Worm (Caenorhabditis elegans) whole organism, L4 larva: Measurements from ENCODE around the gene F40F11.3.

Experiments
- F49E8.2 ChIP-seq: sonication (generic microtip); optimal IDR thresholded peaks from 2 replicates; lab custom pipeline; 2016; ENCODE audit warnings: missing compliant biosample characterization, mild to moderate bottlenecking, missing genetic modification characterization, borderline replicate concordance
- Y105C5A.15 ChIP-seq: fragments of 200-800 bp; sonication (Bioruptor generic); IDR thresholded peaks from 2 replicates; pipeline ENCODE4 v1.3.6; 2022; ENCODE audit warnings: missing genetic modification characterization, missing compliant biosample characterization
- Y48G9A.11 ChIP-seq: fragments of 200-800 bp; sonication (Bioruptor generic); IDR thresholded peaks from 2 replicates; pipeline ENCODE4 v1.3.6; 2022; ENCODE audit warnings: missing genetic modification reagents, missing genetic modification characterization, missing compliant biosample characterization
- Y5F2A.4 ChIP-seq: fragments of 200-800 bp; sonication (Bioruptor generic); optimal IDR thresholded peaks from 2 replicates; lab custom pipeline; 2018; ENCODE audit warnings: mild to moderate bottlenecking, missing genetic modification characterization, missing compliant biosample characterization
- ZK546.5 ChIP-seq, 2 experiments: sonication (generic microtip); optimal IDR thresholded peaks; 2 replicates each; lab custom pipeline; 2017; ENCODE audit warnings: missing biosample characterization in 2 of 2, missing genetic modification characterization in 2 of 2
- aha-1 ChIP-seq: fragments of 150-350 bp; peaks from one replicate; lab custom pipeline; 2014; ENCODE audit warnings: missing biosample characterization, missing genetic modification characterization
- aly-2 ChIP-seq: sonication (generic microtip); optimal IDR thresholded peaks from 2 replicates; lab custom pipeline; 2018; ENCODE audit warnings: missing biosample characterization, missing genetic modification characterization
- ama-1 ChIP-seq: fragments of 150-350 bp; optimal IDR thresholded peaks from 2 replicates; lab custom pipeline; 2014; ENCODE audit warnings: inconsistent platforms, mixed read lengths
- ceh-20 ChIP-seq: fragments of 200-800 bp; sonication (Bioruptor generic); IDR thresholded peaks from 2 replicates; pipeline ENCODE4 v1.3.6; 2022; ENCODE audit warnings: missing genetic modification reagents, missing genetic modification characterization, missing compliant biosample characterization
- ces-1 ChIP-seq: fragments of 150-350 bp; sonication (generic microtip); optimal IDR thresholded peaks from 4 replicates; lab custom pipeline; 2014; ENCODE audit warnings: missing biosample characterization, missing genetic modification reagents, missing genetic modification characterization
- daf-12 ChIP-seq: fragments of 150-350 bp; optimal IDR thresholded peaks from 2 replicates; lab custom pipeline; 2014; ENCODE audit warnings: missing biosample characterization, missing genetic modification reagents, missing genetic modification characterization
- dmd-6 ChIP-seq: fragments of 200-800 bp; sonication (Bioruptor generic); IDR thresholded peaks from 2 replicates; pipeline ENCODE4 v1.3.6; 2022; ENCODE audit warnings: missing genetic modification reagents, missing genetic modification characterization, missing compliant biosample characterization
- dmd-9 ChIP-seq: fragments of 200-800 bp; sonication (Bioruptor generic); IDR thresholded peaks from 2 replicates; pipeline ENCODE4 v1.3.6; 2022; ENCODE audit warnings: missing genetic modification reagents, missing genetic modification characterization, missing compliant biosample characterization
- dpl-1 ChIP-seq: fragments of 150-350 bp; optimal IDR thresholded peaks from 2 replicates; lab custom pipeline; 2014; ENCODE audit warnings: missing biosample characterization, missing genetic modification reagents, missing genetic modification characterization
- egl-27 ChIP-seq: sonication (generic microtip); optimal IDR thresholded peaks from 3 replicates; lab custom pipeline; 2017; ENCODE audit warnings: missing biosample characterization, missing genetic modification reagents, missing genetic modification characterization
- egl-43 ChIP-seq: fragments of 200-800 bp; sonication (Bioruptor generic); IDR thresholded peaks from 2 replicates; pipeline ENCODE4 v1.3.6; 2022; ENCODE audit warnings: missing genetic modification reagents, missing genetic modification characterization, missing compliant biosample characterization
- fos-1 ChIP-seq: fragments of 150-350 bp; optimal IDR thresholded peaks from 2 replicates; lab custom pipeline; 2014; ENCODE audit warnings: missing biosample characterization, missing genetic modification characterization
- hlh-30 ChIP-seq: sonication (generic microtip); optimal IDR thresholded peaks from 2 replicates; lab custom pipeline; 2017; ENCODE audit warnings: antibody characterized with exemption, mild to moderate bottlenecking, missing genetic modification characterization, missing compliant biosample characterization; ENCODE audit not compliant: insufficient read depth
- hmg-1.1 ChIP-seq: fragments of 200-800 bp; sonication (Bioruptor generic); IDR thresholded peaks from 2 replicates; pipeline ENCODE4 v1.3.6; 2022; ENCODE audit warnings: missing genetic modification reagents, missing genetic modification characterization, missing compliant biosample characterization
- lin-13 ChIP-seq: fragments of 150-350 bp; optimal IDR thresholded peaks from 2 replicates; lab custom pipeline; 2014; ENCODE audit warnings: missing biosample characterization, missing genetic modification reagents, missing genetic modification characterization
- lin-29 ChIP-seq: fragments of 200-800 bp; sonication (Bioruptor generic); IDR thresholded peaks from 2 replicates; pipeline ENCODE4 v1.3.6; 2022; ENCODE audit warnings: missing genetic modification reagents, missing genetic modification characterization, missing compliant biosample characterization
- lin-38 ChIP-seq: fragments of 200-800 bp; sonication (Bioruptor generic); IDR thresholded peaks from 2 replicates; pipeline ENCODE4 v1.3.6; 2022; ENCODE audit warnings: missing genetic modification reagents, missing genetic modification characterization, missing compliant biosample characterization
- lin-39 ChIP-seq: fragments of 150-350 bp; optimal IDR thresholded peaks from 2 replicates; lab custom pipeline; 2014; ENCODE audit warnings: missing biosample characterization, missing genetic modification reagents, missing genetic modification characterization
- lir-3 ChIP-seq: sonication (generic microtip); optimal IDR thresholded peaks from 2 replicates; lab custom pipeline; 2016; ENCODE audit warnings: mild to moderate bottlenecking, missing genetic modification characterization, missing compliant biosample characterization
- lsy-2 ChIP-seq, 2 experiments: fragments of 150-350 bp in 1 of 2; sonication (generic microtip) in 1 of 2; optimal IDR thresholded peaks; 2 replicates each; lab custom pipeline; 2014 to 2017; ENCODE audit warnings: missing biosample characterization in 2 of 2, missing genetic modification characterization in 2 of 2
- mes-2 ChIP-seq: sonication (generic microtip); optimal IDR thresholded peaks from 2 replicates; lab custom pipeline; 2016; ENCODE audit warnings: missing genotype, mild to moderate bottlenecking, missing genetic modification characterization, missing compliant biosample characterization; ENCODE audit not compliant: poor library complexity, severe bottlenecking
- mxl-2 ChIP-seq: fragments of 200-800 bp; sonication (Bioruptor generic); conservative IDR thresholded peaks from 2 replicates; pipeline ENCODE4 v1.3.6; 2022; ENCODE audit warnings: missing genetic modification reagents, missing genetic modification characterization, missing compliant biosample characterization
- mxl-3 ChIP-seq: fragments of 200-800 bp; sonication (Bioruptor generic); optimal IDR thresholded peaks from 2 replicates; lab custom pipeline; 2018; ENCODE audit warnings: mild to moderate bottlenecking, missing genetic modification characterization, missing compliant biosample characterization
- nhr-102 ChIP-seq: sonication (generic microtip); optimal IDR thresholded peaks from 2 replicates; lab custom pipeline; 2016; ENCODE audit warnings: mild to moderate bottlenecking, missing genetic modification characterization, moderate library complexity, missing compliant biosample characterization
- nhr-25 ChIP-seq: sonication (generic microtip); optimal IDR thresholded peaks from 2 replicates; lab custom pipeline; 2017; ENCODE audit warnings: missing genetic modification characterization, mild to moderate bottlenecking, missing compliant biosample characterization, antibody characterized with exemption, moderate library complexity, borderline replicate concordance; ENCODE audit not compliant: insufficient read depth
- nhr-41 ChIP-seq: fragments of 200-800 bp; sonication (Bioruptor generic); IDR thresholded peaks from 2 replicates; pipeline ENCODE4 v1.3.6; 2022; ENCODE audit warnings: missing genetic modification reagents, missing genetic modification characterization, missing compliant biosample characterization
- nhr-48 ChIP-seq: sonication (generic microtip); optimal IDR thresholded peaks from 2 replicates; lab custom pipeline; 2016; ENCODE audit warnings: mild to moderate bottlenecking, missing genetic modification characterization, missing compliant biosample characterization
- nhr-6 ChIP-seq: fragments of 150-350 bp; optimal IDR thresholded peaks from 2 replicates; lab custom pipeline; 2014; ENCODE audit warnings: missing biosample characterization, missing genetic modification characterization
- nhr-77 ChIP-seq: fragments of 150-350 bp; optimal IDR thresholded peaks from 2 replicates; lab custom pipeline; 2014; ENCODE audit warnings: missing biosample characterization, missing genetic modification characterization
- pqm-1 ChIP-seq: sonication (generic microtip); optimal IDR thresholded peaks from 2 replicates; lab custom pipeline; 2017; ENCODE audit warnings: missing biosample characterization, missing genetic modification characterization
- rbr-2 ChIP-seq: sonication (generic microtip); optimal IDR thresholded peaks from 2 replicates; lab custom pipeline; 2016; ENCODE audit warnings: missing genotype, missing genetic modification characterization, missing compliant biosample characterization
- sdz-12 ChIP-seq: fragments of 200-800 bp; sonication (Bioruptor generic); optimal IDR thresholded peaks from 2 replicates; lab custom pipeline; 2018; ENCODE audit warnings: mild to moderate bottlenecking, missing genetic modification characterization, missing compliant biosample characterization
- spr-1 ChIP-seq: sonication (generic microtip); optimal IDR thresholded peaks from 2 replicates; lab custom pipeline; 2016; ENCODE audit warnings: mild to moderate bottlenecking, missing genetic modification characterization, missing compliant biosample characterization
- tag-97 ChIP-seq: fragments of 200-800 bp; sonication (Bioruptor generic); IDR thresholded peaks from 2 replicates; pipeline ENCODE4 v1.3.6; 2022; ENCODE audit warnings: missing genetic modification characterization, missing compliant biosample characterization
- unc-62 ChIP-seq, 3 experiments: fragments of 150-350 bp in 1 of 3; sonication (generic microtip); optimal IDR thresholded peaks in 2 of 3; peaks in 1 of 3; 1 replicate in 1 of 3; 2 replicates in 2 of 3; lab custom pipeline; 2014 to 2017; ENCODE audit warnings: missing biosample characterization in 3 of 3, missing genetic modification characterization in 3 of 3, missing genetic modification reagents in 3 of 3, missing genotype in 1 of 3
- vab-7 ChIP-seq: fragments of 200-800 bp; sonication (Bioruptor generic); IDR thresholded peaks from 2 replicates; pipeline ENCODE4 v1.3.6; 2022; ENCODE audit warnings: missing genetic modification reagents, missing genetic modification characterization, missing compliant biosample characterization
- zag-1 ChIP-seq: fragments of 150-350 bp; optimal IDR thresholded peaks from 2 replicates; lab custom pipeline; 2014; ENCODE audit warnings: missing biosample characterization, missing genetic modification characterization
- zfp-3 ChIP-seq: fragments of 200-800 bp; sonication (Bioruptor generic); conservative IDR thresholded peaks from 2 replicates; pipeline ENCODE4 v1.3.6; 2022; ENCODE audit warnings: missing genetic modification reagents, missing genetic modification characterization, missing compliant biosample characterization
- ztf-7 ChIP-seq: fragments of 150-350 bp; optimal IDR thresholded peaks from 2 replicates; lab custom pipeline; 2014; ENCODE audit warnings: missing biosample characterization, missing genetic modification characterization

F40F11.3 gene

DNA sequence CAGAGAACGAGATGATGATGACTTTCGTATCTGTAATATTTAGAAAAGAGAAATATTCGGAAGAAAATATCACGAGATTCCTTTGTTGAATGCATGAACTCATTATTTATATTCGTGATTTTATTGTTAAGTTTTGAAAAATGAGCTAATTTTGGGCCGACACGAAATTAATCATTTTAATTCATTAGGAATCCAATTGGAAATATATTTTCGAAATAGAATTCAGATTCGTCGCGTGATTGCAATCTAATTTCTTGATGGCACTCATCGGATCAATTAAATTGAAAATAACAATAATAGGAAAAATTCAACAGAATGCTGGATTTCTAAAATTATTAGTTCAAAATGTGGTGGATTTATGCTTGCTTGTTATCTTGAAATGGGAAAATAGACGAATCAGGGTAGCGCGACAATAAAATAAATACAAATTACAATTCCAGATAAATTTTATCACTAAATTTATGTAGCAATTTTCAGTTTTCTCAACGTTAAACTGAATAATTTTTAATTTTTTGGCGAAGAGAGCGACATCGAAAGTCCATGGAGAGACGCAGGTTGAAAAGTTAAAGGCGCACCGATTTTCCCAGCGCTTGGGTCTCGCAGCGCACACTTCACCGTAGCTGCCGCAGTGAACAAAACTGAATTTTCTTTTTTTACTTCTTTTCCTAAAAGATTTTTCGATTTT is 8.1 kb upstream of the F40F11.3 start (continued):
- TF ChIP-seq lin-39 (tag; lab: Kevin White, UChicago), result no peak
- no peak for TF ChIP-seq ceh-20 (GFP tag; lab: Robert Waterston, UW)
- no peak for TF ChIP-seq pqm-1
- TF ChIP-seq rbr-2 (tag; lab: Kevin White, UChicago), result peak; percentile 70
- no peak for TF ChIP-seq nhr-41 (GFP tag; lab: Robert Waterston, UW)
- TF ChIP-seq dmd-9, result no peak
- no peak for TF ChIP-seq nhr-25 (tag; lab: Kevin White, UChicago)
- no peak; the same call in 1 of the 2 replicates for TF ChIP-seq dmd-6
- TF ChIP-seq lin-29 (GFP tag; lab: Robert Waterston, UW), result no peak
- TF ChIP-seq zag-1, result no peak
- TF ChIP-seq mxl-3 (GFP tag; lab: Kevin White, UChicago), result no peak
- no peak for TF ChIP-seq ztf-7 (tag; lab: Kevin White, UChicago)
- peak; percentile 48 for TF ChIP-seq hlh-30 (tag; lab: Kevin White, UChicago)

DNA sequence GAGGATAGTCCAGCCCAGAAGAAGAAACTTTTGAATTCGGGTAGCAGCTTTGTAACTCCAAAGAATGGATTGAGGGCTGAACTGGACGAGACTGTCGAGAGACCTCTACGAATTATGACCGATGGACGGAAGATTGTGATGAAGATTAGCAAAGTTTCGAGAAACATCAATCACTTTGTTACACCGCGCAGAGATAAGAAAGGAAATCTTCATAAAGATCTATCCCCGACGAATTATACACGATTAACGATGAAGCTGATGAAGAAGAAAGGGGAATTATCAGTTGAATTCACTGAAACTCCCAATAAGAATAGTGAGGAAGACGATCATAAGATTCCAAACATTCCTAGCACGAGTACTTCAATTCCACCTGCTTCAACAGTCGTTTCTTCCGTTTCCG is 5.9 kb upstream of the F40F11.3 start:
- TF ChIP-seq unc-62 (GFP tag; optimal IDR thresholded peaks at IDR 0.05 in 1 of 2; lab: Kevin White, UChicago) (peak in 1 of 2 experiments; percentile 98), unc-62 (tag; optimal IDR thresholded peaks at IDR 0.05; lab: Kevin White, UChicago) (no peak), ZK546.5 (tag; optimal IDR thresholded peaks at IDR 0.05; lab: Kevin White, UChicago) (no peak), nhr-6 (tag; lab: Kevin White, UChicago) (no peak)

DNA sequence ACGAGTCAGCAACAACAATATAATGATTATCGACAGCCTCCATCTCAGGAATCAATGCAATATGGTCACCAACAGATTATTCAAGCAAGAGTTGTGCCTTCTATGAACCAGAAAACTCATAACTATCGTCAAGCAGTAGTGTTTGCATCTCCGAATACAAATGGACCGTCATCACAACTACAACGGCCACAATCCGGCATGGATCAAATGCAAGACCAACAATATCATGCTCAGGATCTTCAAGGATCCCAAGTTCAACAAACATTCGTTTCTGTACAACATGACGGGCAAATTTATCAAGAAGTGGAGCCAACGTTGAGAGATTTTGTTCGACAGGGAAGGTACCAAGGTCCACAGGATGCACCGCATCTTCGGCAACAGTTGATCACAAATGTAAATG is 3.3 kb upstream of the F40F11.3 start:
- TF ChIP-seq aha-1 (peak; percentile 92), daf-12 (no peak)

DNA sequence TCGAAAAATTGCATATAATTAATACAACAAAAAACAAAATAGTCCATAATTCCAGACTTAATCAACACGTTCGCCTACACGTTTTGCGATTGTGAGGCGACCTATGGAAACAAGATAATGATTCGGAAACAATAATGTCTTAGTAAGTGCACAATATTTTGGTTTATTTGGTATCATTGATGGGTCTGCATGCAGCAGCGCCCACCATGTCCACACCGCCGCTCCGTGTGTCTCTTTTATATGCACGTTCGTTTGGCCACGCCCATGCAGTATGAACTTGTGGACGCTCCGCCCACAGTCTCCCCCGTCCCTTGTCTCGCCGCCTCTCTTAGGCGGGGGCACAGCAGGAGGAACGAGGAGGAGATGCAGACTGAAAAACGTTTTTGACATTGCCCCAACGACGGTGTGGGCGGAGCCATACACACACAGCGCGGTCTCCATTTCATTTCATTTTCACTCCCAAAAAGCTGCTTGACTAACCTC is 429 bp upstream of the F40F11.3 start, which contains the start of gene mig-38:
TSS of gene mig-38 (plus strand) at position 54 of the 483 bp plus-strand sequence.
- TF ChIP-seq lin-38 (GFP tag; lab: Robert Waterston, UW) (peak; percentile 7; the same call in 1 of the 2 replicates), dmd-6 (peak; percentile 39), hmg-1.1 (GFP tag; lab: Robert Waterston, UW) (peak; percentile 67), F49E8.2 (tag; lab: Kevin White, UChicago) (no peak), nhr-48 (peak; percentile 65), nhr-102 (tag; lab: Kevin White, UChicago) (no peak), dpl-1 (peak; percentile 5), fos-1 (no peak), zfp-3 (GFP tag; lab: Robert Waterston, UW) (0 out of 2 replicates have a peak, but pooled peaks have one; percentile 36), sdz-12 (GFP tag; lab: Kevin White, UChicago) (peak; percentile 65), lir-3 (tag; lab: Kevin White, UChicago) (peak; percentile 1), ama-1 (peak; percentile 94), ces-1 (GFP tag; lab: Kevin White, UChicago) (no peak), vab-7 (GFP tag; lab: Robert Waterston, UW) (no peak), aly-2 (tag; lab: Kevin White, UChicago) (no peak), egl-27 (no peak), Y48G9A.11 (GFP tag; lab: Robert Waterston, UW) (no peak), spr-1 (peak; percentile 8), nhr-77 (tag; lab: Kevin White, UChicago) (peak; percentile 48), mxl-2 (GFP tag; lab: Robert Waterston, UW) (no peak), Y5F2A.4 (GFP tag; lab: Kevin White, UChicago) (no peak), daf-12 (no peak), mes-2 (peak; percentile 47), Y105C5A.15 (0 out of 2 replicates have a peak, but pooled peaks have one; percentile 63), lin-13 (GFP tag; lab: Kevin White, UChicago) (peak; percentile 20), tag-97 (GFP tag; lab: Robert Waterston, UW) (no peak), ceh-20 (GFP tag; lab: Robert Waterston, UW) (peak; percentile 13; the same call in 1 of the 2 replicates), egl-43 (GFP tag; lab: Robert Waterston, UW) (peak; percentile 74), lsy-2 (tag; optimal IDR thresholded peaks at IDR 0.05; lab: Kevin White, UChicago) (peak in 1 of 2 experiments; percentile 50)
